Worm (Caenorhabditis elegans): ENCODE data around the gene ceh-40.

ceh-40 gene

DNA sequence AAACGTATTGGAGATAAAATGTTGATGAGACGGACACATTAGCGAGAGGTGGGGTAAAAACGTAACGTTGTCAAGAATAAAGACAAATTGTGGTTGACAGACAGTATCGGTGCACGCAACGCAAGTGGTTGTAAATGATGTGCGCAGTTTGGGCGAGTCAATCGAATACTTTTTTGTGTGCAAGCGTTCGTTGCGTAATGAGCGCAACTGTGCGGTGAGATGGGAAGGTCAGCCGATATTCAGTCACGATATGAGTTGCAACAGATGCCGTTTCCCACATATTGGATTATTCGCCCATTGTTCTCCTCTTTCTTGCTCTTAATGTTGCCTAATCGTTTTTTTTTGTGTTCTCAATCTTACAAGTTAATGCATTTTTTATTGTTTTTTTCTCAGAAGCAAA, at the start of gene ceh-40:
Gene ceh-40, minus strand, starts transcription at position 41 of the 400 bp plus-strand sequence.
- TF ChIP-seq lin-11 (tag; optimal IDR thresholded peaks at IDR 0.05) (no peak), nhr-77 (tag; optimal IDR thresholded peaks at IDR 0.05) (no peak), mbf-1 (tag; optimal IDR thresholded peaks at IDR 0.05) (no peak), aly-2 (tag; optimal IDR thresholded peaks at IDR 0.05) (no peak), nhr-6 (tag; optimal IDR thresholded peaks at IDR 0.05) (no peak), crh-2 (tag; optimal IDR thresholded peaks at IDR 0.05) (no peak), ceh-82 (tag; optimal IDR thresholded peaks at IDR 0.05) (no peak), C34F6.9 (tag; optimal IDR thresholded peaks at IDR 0.05) (no peak), ceh-16 (tag; optimal IDR thresholded peaks at IDR 0.05) (no peak), ztf-4 (tag; optimal IDR thresholded peaks at IDR 0.05) (no peak), nhr-25 (tag; optimal IDR thresholded peaks at IDR 0.05) (no peak), snpc-4 (tag; optimal IDR thresholded peaks at IDR 0.05) (no peak), lin-39 (tag; optimal IDR thresholded peaks at IDR 0.05) (no peak)

DNA sequence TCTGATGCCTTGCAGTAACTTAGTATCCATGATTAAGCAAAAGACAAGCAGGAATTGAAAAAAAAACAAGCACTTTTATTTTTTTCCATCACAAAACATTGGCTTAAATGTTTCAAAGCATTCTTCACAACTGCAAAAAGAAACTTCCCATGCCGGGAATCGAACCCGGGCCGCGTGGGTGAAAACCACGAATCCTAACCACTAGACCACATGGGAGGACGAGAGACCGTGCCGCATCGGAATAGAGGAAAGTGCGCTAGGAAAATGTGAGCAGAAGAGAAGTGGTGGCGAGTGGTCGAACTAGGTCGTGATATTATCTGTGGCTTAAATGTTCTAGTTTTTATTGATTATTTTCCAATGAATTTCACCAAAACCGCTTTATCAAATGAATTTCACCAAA, 46.9 kb upstream of the ceh-40 start:
- TF ChIP-seq fos-1 (tag; optimal IDR thresholded peaks at IDR 0.05) = peak; percentile 24
- TF ChIP-seq ztf-1 (GFP tag; conservative IDR thresholded peaks at IDR 0.05) = no peak
- no peak for TF ChIP-seq lin-39 (tag; optimal IDR thresholded peaks at IDR 0.05)
- TF ChIP-seq gmeb-1 (tag; optimal IDR thresholded peaks at IDR 0.05) = no peak
- TF ChIP-seq mdl-1 (tag; optimal IDR thresholded peaks at IDR 0.05) = peak in 1 of 2 experiments; percentile 41
- peak; percentile 56 for TF ChIP-seq unc-55 (GFP tag; optimal IDR thresholded peaks at IDR 0.05)
- peak; percentile 51 for TF ChIP-seq sma-9 (GFP tag; optimal IDR thresholded peaks at IDR 0.05)
- no peak for TF ChIP-seq sma-9 (tag; optimal IDR thresholded peaks at IDR 0.05)
- peak; percentile 76 for TF ChIP-seq nhr-129 (tag; optimal IDR thresholded peaks at IDR 0.05)
- peak; percentile 35 for TF ChIP-seq zag-1 (tag; optimal IDR thresholded peaks at IDR 0.05)
- TF ChIP-seq F13H6.1 (tag; optimal IDR thresholded peaks at IDR 0.05) = peak; percentile 9
- TF ChIP-seq crh-2 (tag; optimal IDR thresholded peaks at IDR 0.05) = peak; percentile 49
- no peak for TF ChIP-seq snpc-4 (tag; optimal IDR thresholded peaks at IDR 0.05)
- TF ChIP-seq C34F6.9 (tag; optimal IDR thresholded peaks at IDR 0.05) = peak; percentile 36

- TF ChIP-seq lin-13 (GFP tag; optimal IDR thresholded peaks at IDR 0.05) = no peak
- TF ChIP-seq sma-3 (GFP tag; optimal IDR thresholded peaks at IDR 0.05) = no peak
- no peak for TF ChIP-seq lin-39 (tag; optimal IDR thresholded peaks at IDR 0.05)
- no peak for TF ChIP-seq nhr-23 (tag; optimal IDR thresholded peaks at IDR 0.05)
- no peak for TF ChIP-seq F13H6.1 (tag; optimal IDR thresholded peaks at IDR 0.05)
- no peak for TF ChIP-seq nhr-10 (tag; optimal IDR thresholded peaks at IDR 0.05)
- TF ChIP-seq sem-4 (tag; optimal IDR thresholded peaks at IDR 0.05) = no peak
- no peak for TF ChIP-seq nhr-237 (tag; optimal IDR thresholded peaks at IDR 0.05)
- TF ChIP-seq sma-9 (GFP tag; optimal IDR thresholded peaks at IDR 0.05) = no peak
- TF ChIP-seq sma-9 (tag; optimal IDR thresholded peaks at IDR 0.05) = no peak
- no peak for TF ChIP-seq ceh-16 (tag; optimal IDR thresholded peaks at IDR 0.05)
- no peak for TF ChIP-seq crh-2 (tag; optimal IDR thresholded peaks at IDR 0.05)
- no peak for TF ChIP-seq mab-5 (tag; optimal IDR thresholded peaks at IDR 0.05)
- no peak for TF ChIP-seq unc-55 (GFP tag; optimal IDR thresholded peaks at IDR 0.05)
- no peak for TF ChIP-seq elt-3 (tag; optimal IDR thresholded peaks at IDR 0.05)
- TF ChIP-seq fos-1 (tag; optimal IDR thresholded peaks at IDR 0.05) = no peak
- TF ChIP-seq dmd-4 (tag; optimal IDR thresholded peaks at IDR 0.05) = no peak
- no peak for TF ChIP-seq blmp-1 (tag; optimal IDR thresholded peaks at IDR 0.05; ENCODE audit: insufficient read depth)
- no peak for TF ChIP-seq mdl-1 (tag; optimal IDR thresholded peaks at IDR 0.05)
Observed at ce11 chrX:12365388-12365787, 44.8 kb upstream of the ceh-40 start, which contains the start of gene F19H6.4. Gene F19H6.4 (plus strand): TSS chrX:12365688.

ce11 chrX:12364804-12365203, 44.2 kb upstream of the ceh-40 start, which contains the start of gene F19H6.5:
Gene F19H6.5 (minus strand): TSS chrX:12364904.
- no peak for TF ChIP-seq nhr-25 (tag; optimal IDR thresholded peaks at IDR 0.05)
- no peak for TF ChIP-seq nhr-6 (tag; optimal IDR thresholded peaks at IDR 0.05)

DNA sequence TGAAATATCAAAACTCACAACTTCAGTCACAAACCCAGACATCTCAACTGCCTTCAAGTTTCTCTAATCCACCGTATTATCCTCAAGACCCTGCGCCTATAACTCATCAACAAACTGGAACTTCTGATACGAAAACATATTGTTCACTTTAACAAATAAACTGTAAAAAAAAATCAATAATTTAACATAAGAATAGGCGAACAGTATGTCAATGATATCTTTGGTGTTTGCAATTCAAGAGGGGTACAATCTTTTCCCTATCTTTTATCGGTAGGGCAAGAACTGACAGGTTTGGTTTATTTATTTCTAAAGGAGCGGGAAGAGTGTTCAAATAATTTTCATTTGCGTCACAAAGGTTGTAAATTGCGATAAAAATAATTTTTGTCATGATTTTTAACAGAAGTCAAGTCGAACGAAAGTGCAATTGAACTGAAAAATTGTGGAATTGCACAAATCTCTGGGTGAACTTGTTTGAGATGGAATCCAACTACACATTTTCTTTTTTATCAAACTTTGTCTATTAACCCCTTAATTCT, 42.4 kb upstream of the ceh-40 start:
- peak; percentile 87 for TF ChIP-seq unc-62 (GFP tag; optimal IDR thresholded peaks at IDR 0.05)
- no peak for TF ChIP-seq peb-1 (tag; optimal IDR thresholded peaks at IDR 0.05)
- TF ChIP-seq mbf-1 (tag; optimal IDR thresholded peaks at IDR 0.05) = peak; percentile 76
- peak; percentile 87 for TF ChIP-seq snpc-4 (tag; optimal IDR thresholded peaks at IDR 0.05)
- TF ChIP-seq crh-2 (tag; optimal IDR thresholded peaks at IDR 0.05) = peak; percentile 99
- TF ChIP-seq lin-13 (GFP tag; optimal IDR thresholded peaks at IDR 0.05) = peak; percentile 98
- TF ChIP-seq skn-1 (tag; optimal IDR thresholded peaks at IDR 0.05) = peak; percentile 99
- TF ChIP-seq lin-39 (tag; optimal IDR thresholded peaks at IDR 0.05) = peak; percentile 84
- TF ChIP-seq nhr-21 (tag; optimal IDR thresholded peaks at IDR 0.05) = peak; percentile 99
- peak; percentile 98 for TF ChIP-seq sma-9 (GFP tag; optimal IDR thresholded peaks at IDR 0.05)
- TF ChIP-seq sma-9 (tag; optimal IDR thresholded peaks at IDR 0.05) = no peak
- TF ChIP-seq nhr-77 (tag; optimal IDR thresholded peaks at IDR 0.05) = peak; percentile 99
- TF ChIP-seq ZK546.5 (tag; optimal IDR thresholded peaks at IDR 0.05) = peak; percentile 63
- TF ChIP-seq sma-3 (GFP tag; optimal IDR thresholded peaks at IDR 0.05) = peak; percentile 98
- TF ChIP-seq ceh-16 (tag; optimal IDR thresholded peaks at IDR 0.05) = peak; percentile 54
- TF ChIP-seq alr-1 (tag; optimal IDR thresholded peaks at IDR 0.05) = no peak
- TF ChIP-seq Y55F3AM.14 (GFP tag; optimal IDR thresholded peaks at IDR 0.05) = peak; percentile 78
- TF ChIP-seq lin-11 (tag; optimal IDR thresholded peaks at IDR 0.05) = peak; percentile 76
- no peak for TF ChIP-seq unc-39 (tag; optimal IDR thresholded peaks at IDR 0.05)
- TF ChIP-seq fos-1 (tag; optimal IDR thresholded peaks at IDR 0.05) = peak; percentile 99
- peak; percentile 98 for TF ChIP-seq egl-27 (tag; optimal IDR thresholded peaks at IDR 0.05)
- TF ChIP-seq ztf-4 (tag; optimal IDR thresholded peaks at IDR 0.05) = peak; percentile 97
- TF ChIP-seq lsy-2 (tag; optimal IDR thresholded peaks at IDR 0.05) = peak; percentile 94 to 97
- peak; percentile 69 to 91 for TF ChIP-seq mdl-1 (tag; optimal IDR thresholded peaks at IDR 0.05)
- TF ChIP-seq unc-55 (GFP tag; optimal IDR thresholded peaks at IDR 0.05) = peak; percentile 99
